Fruit fly (Drosophila melanogaster) whole organism, embryonic: Measurements from ENCODE around the gene dyw.

ENCODE experiments used
- Atf-2 ChIP-seq: fragments of 200-800 bp; sonication (Bioruptor generic); optimal IDR thresholded peaks from 2 replicates; lab custom pipeline; 2016; ENCODE audit warnings: missing biosample characterization, missing genetic modification characterization
- BEAF-32 ChIP-seq: fragments of 200-800 bp; sonication (Bioruptor generic); optimal IDR thresholded peaks from 3 replicates; lab custom pipeline; 2017; ENCODE audit warnings: missing biosample characterization, missing genetic modification characterization, mild to moderate bottlenecking, moderate library complexity, missing genetic modification reagents
- Bteb2 ChIP-seq: fragments of 200-800 bp; sonication (Bioruptor generic); optimal IDR thresholded peaks from 2 replicates; lab custom pipeline; 2016; ENCODE audit warnings: missing biosample characterization, missing genetic modification characterization
- CG12236 ChIP-seq: fragments of 200-800 bp; sonication (Bioruptor generic); optimal IDR thresholded peaks from 2 replicates; lab custom pipeline; 2016; ENCODE audit warnings: missing biosample characterization, missing genetic modification characterization
- CG12299 ChIP-seq: fragments of 200-800 bp; sonication (Bioruptor generic); optimal IDR thresholded peaks from 2 replicates; lab custom pipeline; 2018; ENCODE audit warnings: missing biosample characterization, mild to moderate bottlenecking, missing genetic modification characterization
- CG12769 ChIP-seq: fragments of 200-800 bp; sonication (Bioruptor generic); optimal IDR thresholded peaks from 2 replicates; lab custom pipeline; 2019; ENCODE audit warnings: missing biosample characterization, mild to moderate bottlenecking, missing genetic modification characterization, moderate library complexity
- CG14667 ChIP-seq: fragments of 200-800 bp; sonication (Bioruptor generic); IDR thresholded peaks from 2 replicates; pipeline ENCODE4 v1.3.6; 2022; ENCODE audit warnings: missing biosample characterization, missing genetic modification characterization
- CG14965 ChIP-seq: fragments of 200-800 bp; sonication (Bioruptor generic); optimal IDR thresholded peaks from 2 replicates; lab custom pipeline; 2016; ENCODE audit warnings: missing biosample characterization, missing genetic modification characterization, borderline replicate concordance
- CG15269 ChIP-seq: fragments of 200-800 bp; sonication (Bioruptor generic); optimal IDR thresholded peaks from 2 replicates; lab custom pipeline; 2018; ENCODE audit warnings: missing biosample characterization, mild to moderate bottlenecking, missing genetic modification characterization, moderate library complexity
- CG1529 ChIP-seq: fragments of 200-800 bp; sonication (Bioruptor generic); optimal IDR thresholded peaks from 3 replicates; lab custom pipeline; 2018; ENCODE audit warnings: missing biosample characterization, missing genetic modification characterization
- CG1832 ChIP-seq: fragments of 200-800 bp; sonication (Bioruptor generic); optimal IDR thresholded peaks from 2 replicates; lab custom pipeline; 2017; ENCODE audit warnings: missing biosample characterization, mild to moderate bottlenecking, missing genetic modification characterization, inconsistent platforms
- CG2129 ChIP-seq: fragments of 200-800 bp; sonication (Bioruptor generic); IDR thresholded peaks from 2 replicates; pipeline ENCODE4 v1.3.6; 2022; ENCODE audit warnings: missing biosample characterization, missing genetic modification characterization; ENCODE audit not compliant: partially characterized antibody
- CG2712 ChIP-seq: fragments of 200-800 bp; optimal IDR thresholded peaks from 3 replicates; lab custom pipeline; 2019; ENCODE audit warnings: missing biosample characterization, mild to moderate bottlenecking, missing genetic modification characterization, moderate library complexity
- CG31365 ChIP-seq: fragments of 200-800 bp; sonication (Bioruptor generic); optimal IDR thresholded peaks from 2 replicates; lab custom pipeline; 2018; ENCODE audit warnings: missing biosample characterization, mild to moderate bottlenecking, missing genetic modification characterization
- CG3726 ChIP-seq: fragments of 200-800 bp; sonication (Bioruptor generic); IDR thresholded peaks from 3 replicates; pipeline ENCODE4, ENCODE4 v1.3.6; 2022; ENCODE audit warnings: missing biosample characterization, missing genetic modification characterization
- CG4707 ChIP-seq: fragments of 200-800 bp; sonication (Bioruptor generic); optimal IDR thresholded peaks from 2 replicates; lab custom pipeline; 2018; ENCODE audit warnings: missing biosample characterization, mild to moderate bottlenecking, missing genetic modification characterization, moderate library complexity
- CG6175 ChIP-seq: fragments of 200-800 bp; sonication (Bioruptor generic); IDR thresholded peaks from 3 replicates; pipeline ENCODE4 v1.3.6; 2022; ENCODE audit warnings: missing biosample characterization, missing genetic modification characterization
- CG7786 ChIP-seq: fragments of 200-800 bp; sonication (Bioruptor generic); optimal IDR thresholded peaks from 2 replicates; lab custom pipeline; 2016; ENCODE audit warnings: missing biosample characterization, missing genetic modification characterization
- CG8478 ChIP-seq: fragments of >200 bp; optimal IDR thresholded peaks from 2 replicates; lab custom pipeline; 2018
- D19A ChIP-seq: fragments of 200-800 bp; optimal IDR thresholded peaks from 3 replicates; lab custom pipeline; 2019; ENCODE audit warnings: missing biosample characterization, mild to moderate bottlenecking, missing genetic modification characterization, moderate library complexity
- E2f1 ChIP-seq: fragments of 200-800 bp; sonication (Bioruptor generic); IDR thresholded peaks from 2 replicates; pipeline ENCODE4 v1.3.6; 2022; ENCODE audit warnings: missing biosample characterization, missing genetic modification characterization
- Elba2 ChIP-seq: fragments of 200-800 bp; sonication (Bioruptor generic); optimal IDR thresholded peaks from 3 replicates; lab custom pipeline; 2016; ENCODE audit warnings: missing biosample characterization, missing genetic modification characterization
- Ets65A ChIP-seq: fragments of 200-800 bp; sonication (Bioruptor generic); peaks from one replicate; lab custom pipeline; 2016; ENCODE audit warnings: missing biosample characterization, missing genetic modification characterization
- HmgZ ChIP-seq: fragments of 200-800 bp; sonication (Bioruptor generic); optimal IDR thresholded peaks from 2 replicates; lab custom pipeline; 2018; ENCODE audit warnings: missing biosample characterization, mild to moderate bottlenecking, missing genetic modification characterization
- Lhr ChIP-seq: fragments of 200-800 bp; sonication (Bioruptor generic); optimal IDR thresholded peaks from 3 replicates; lab custom pipeline; 2017; ENCODE audit warnings: mild to moderate bottlenecking, missing biosample characterization, missing genetic modification reagents, missing genetic modification characterization
- MBD-R2 ChIP-seq: fragments of 200-800 bp; sonication (Bioruptor generic); IDR thresholded peaks from 2 replicates; pipeline ENCODE4 v1.3.6; 2022; ENCODE audit warnings: missing biosample characterization, missing genetic modification characterization
- Med ChIP-seq: fragments of 200-800 bp; sonication (Bioruptor generic); peaks from one replicate; lab custom pipeline; 2016; ENCODE audit warnings: missing biosample characterization, missing genetic modification characterization, mild to moderate bottlenecking, inconsistent platforms, moderate library complexity
- Mrtf ChIP-seq: fragments of 200-800 bp; sonication (Bioruptor generic); IDR thresholded peaks from 3 replicates; pipeline ENCODE4 v1.3.6; 2022; ENCODE audit warnings: missing biosample characterization, missing genetic modification characterization
- Side ChIP-seq: fragments of 200-800 bp; sonication (Bioruptor generic); optimal IDR thresholded peaks from 2 replicates; lab custom pipeline; 2016; ENCODE audit warnings: missing biosample characterization, missing genetic modification characterization
- YL-1 ChIP-seq: fragments of 200-800 bp; sonication (Bioruptor generic); optimal IDR thresholded peaks from 3 replicates; lab custom pipeline; 2017; ENCODE audit warnings: missing biosample characterization, mild to moderate bottlenecking, missing genetic modification characterization
- ac ChIP-seq: fragments of 200-800 bp; sonication (Bioruptor generic); optimal IDR thresholded peaks from 3 replicates; lab custom pipeline; 2017; ENCODE audit warnings: missing biosample characterization, mild to moderate bottlenecking, missing genetic modification characterization
- ase ChIP-seq: fragments of 200-800 bp; sonication (Bioruptor generic); IDR thresholded peaks from 3 replicates; pipeline ENCODE4 v1.3.6; 2022; ENCODE audit warnings: missing biosample characterization, missing genetic modification characterization
- chn ChIP-seq: fragments of 200-800 bp; sonication (Bioruptor generic); optimal IDR thresholded peaks from 2 replicates; lab custom pipeline; 2016; ENCODE audit warnings: missing biosample characterization, missing genetic modification characterization
- dm ChIP-seq: fragments of 200-800 bp; sonication (Bioruptor generic); optimal IDR thresholded peaks from 3 replicates; lab custom pipeline; 2016; ENCODE audit warnings: missing biosample characterization, missing genetic modification characterization
- en ChIP-seq: fragments of 200-800 bp; sonication (Bioruptor generic); optimal IDR thresholded peaks from 2 replicates; lab custom pipeline; 2016; ENCODE audit warnings: missing biosample characterization, missing genetic modification characterization
- ewg ChIP-seq: fragments of 200-800 bp; sonication (Bioruptor generic); optimal IDR thresholded peaks from 3 replicates; lab custom pipeline; 2017; ENCODE audit warnings: mild to moderate bottlenecking, missing biosample characterization, missing genetic modification reagents, missing genetic modification characterization
- gce ChIP-seq: fragments of 200-800 bp; sonication (Bioruptor generic); IDR thresholded peaks from 3 replicates; pipeline ENCODE4 v1.3.6; 2022; ENCODE audit warnings: missing biosample characterization, missing genetic modification characterization
- ken ChIP-seq: fragments of 200-800 bp; sonication (Bioruptor generic); IDR thresholded peaks from 3 replicates; pipeline ENCODE4 v1.3.6; 2022; ENCODE audit warnings: missing biosample characterization, missing genetic modification characterization
- klu ChIP-seq: fragments of 200-800 bp; sonication (Bioruptor generic); IDR thresholded peaks from 2 replicates; pipeline ENCODE4 v1.3.6; 2022; ENCODE audit warnings: missing biosample characterization, missing genetic modification characterization
- lov ChIP-seq, 2 experiments: fragments of 200-800 bp in 1 of 2; fragments of >200 bp in 1 of 2; sonication (Bioruptor generic) in 1 of 2; IDR thresholded peaks in 1 of 2; optimal IDR thresholded peaks in 1 of 2; 2 replicates in 1 of 2; 3 replicates in 1 of 2; pipeline versions ENCODE4 v1.3.6 to Lab custom; 2017 to 2022; ENCODE audit warnings: missing biosample characterization in 1 of 2, missing genetic modification characterization in 1 of 2
- nau ChIP-seq: fragments of 200-800 bp; sonication (Bioruptor generic); optimal IDR thresholded peaks from 3 replicates; lab custom pipeline; 2017; ENCODE audit warnings: missing biosample characterization, mild to moderate bottlenecking, missing genetic modification characterization, missing genetic modification reagents
- pb ChIP-seq: fragments of 200-800 bp; sonication (Bioruptor generic); optimal IDR thresholded peaks from 3 replicates; lab custom pipeline; 2016; ENCODE audit warnings: missing biosample characterization, missing genetic modification characterization
- pfk ChIP-seq: fragments of 200-800 bp; sonication (Bioruptor generic); optimal IDR thresholded peaks from 2 replicates; lab custom pipeline; 2018; ENCODE audit warnings: missing biosample characterization, mild to moderate bottlenecking, missing genetic modification characterization, moderate library complexity
- pho ChIP-seq: fragments of 200-800 bp; sonication (Bioruptor generic); optimal IDR thresholded peaks from 2 replicates; lab custom pipeline; 2016; ENCODE audit warnings: missing biosample characterization, missing genetic modification characterization
- pnt ChIP-seq: fragments of 200-800 bp; sonication (Bioruptor generic); optimal IDR thresholded peaks from 3 replicates; lab custom pipeline; 2016; ENCODE audit warnings: missing biosample characterization, missing genetic modification characterization
- sc ChIP-seq, 3 experiments: fragments of >200 bp in 2 of 3; fragments of 200-800 bp in 1 of 3; sonication (Bioruptor generic) in 1 of 3; optimal IDR thresholded peaks; 2 replicates in 2 of 3; 3 replicates in 1 of 3; lab custom pipeline; 2017; ENCODE audit warnings: mild to moderate bottlenecking in 1 of 3, missing biosample characterization in 1 of 3, missing genetic modification characterization in 1 of 3, missing genetic modification reagents in 1 of 3
- sens ChIP-seq: fragments of 200-800 bp; sonication (Bioruptor generic); peaks from one replicate; lab custom pipeline; 2016; ENCODE audit warnings: missing biosample characterization, missing genetic modification characterization
- slp2 ChIP-seq: fragments of 200-800 bp; sonication (Bioruptor generic); optimal IDR thresholded peaks from 2 replicates; lab custom pipeline; 2016; ENCODE audit warnings: missing biosample characterization, missing genetic modification characterization
- so ChIP-seq: fragments of 200-800 bp; sonication (Bioruptor generic); IDR thresholded peaks from 3 replicates; pipeline ENCODE4 v1.3.6; 2022; ENCODE audit warnings: missing biosample characterization, missing genetic modification characterization
- tgo ChIP-seq: fragments of 200-800 bp; sonication (Bioruptor generic); IDR thresholded peaks from 3 replicates; pipeline ENCODE4 v1.3.6; 2022; ENCODE audit warnings: missing biosample characterization, missing genetic modification characterization
- tup ChIP-seq: fragments of 200-800 bp; sonication (Bioruptor generic); optimal IDR thresholded peaks from 2 replicates; lab custom pipeline; 2016; ENCODE audit warnings: missing biosample characterization, mild to moderate bottlenecking, missing genetic modification characterization, moderate library complexity
- vnd ChIP-seq: fragments of 200-800 bp; sonication (Bioruptor generic); IDR thresholded peaks from 3 replicates; pipeline ENCODE4 v1.3.6; 2022; ENCODE audit warnings: missing biosample characterization, missing genetic modification characterization; ENCODE audit not compliant: partially characterized antibody

The dyw gene

dm6 chrX:2720122-2720521 is 26.4 kb upstream of the dyw start, which contains the start of gene CG2701 (continued):
- TF ChIP-seq HmgZ (tag; lab: Kevin White, UChicago) (peak; percentile 70), ewg (peak; percentile 67), CG4707 (GFP tag; lab: Kevin White, UChicago) (no peak), YL-1 (GFP tag; lab: Kevin White, UChicago) (peak; percentile 57), Side (no peak), CG12769 (tag; lab: Kevin White, UChicago) (no peak), CG15269 (tag; lab: Kevin White, UChicago) (no peak), Elba2 (GFP tag; lab: Kevin White, UChicago) (peak; percentile 12), CG2129 (GFP tag; lab: Robert Waterston, UW) (no peak), E2f1 (GFP tag; lab: Robert Waterston, UW) (no peak), lov (optimal IDR thresholded peaks at IDR 0.05; lab: Kevin White, UChicago) (no peak), lov (GFP tag; IDR thresholded peaks at IDR 0.05; lab: Robert Waterston, UW) (no peak), chn (no peak), CG8478 (lab: Kevin White, UChicago) (no peak), pfk (GFP tag; lab: Kevin White, UChicago) (no peak), CG2712 (tag; lab: Kevin White, UChicago) (no peak), tgo (GFP tag; lab: Robert Waterston, UW) (no peak), ken (GFP tag; lab: Robert Waterston, UW) (no peak), pho (GFP tag; lab: Kevin White, UChicago) (peak; percentile 4), CG14965 (GFP tag; lab: Kevin White, UChicago) (no peak), pb (GFP tag; lab: Kevin White, UChicago) (no peak), CG1529 (GFP tag; lab: Kevin White, UChicago) (no peak), CG31365 (tag; lab: Kevin White, UChicago) (no peak), Atf-2 (GFP tag; lab: Kevin White, UChicago) (no peak), D19A (tag; lab: Kevin White, UChicago) (no peak), nau (GFP tag; lab: Kevin White, UChicago) (no peak), CG14667 (GFP tag; lab: Robert Waterston, UW) (no peak), en (GFP tag; lab: Kevin White, UChicago) (no peak), Ets65A (GFP tag; lab: Kevin White, UChicago) (peak; percentile 88), ac (GFP tag; lab: Kevin White, UChicago) (no peak), sc (optimal IDR thresholded peaks at IDR 0.05; lab: Kevin White, UChicago) (no peak), sc (GFP tag; optimal IDR thresholded peaks at IDR 0.05; lab: Kevin White, UChicago) (no peak), tup (GFP tag; lab: Kevin White, UChicago) (no peak), gce (no peak), Med (GFP tag; lab: Kevin White, UChicago) (peak; percentile 88), ase (GFP tag; lab: Robert Waterston, UW) (no peak), klu (no peak), CG1832 (GFP tag; lab: Kevin White, UChicago) (no peak), sens (GFP tag; lab: Kevin White, UChicago) (no peak), CG12299 (tag; lab: Kevin White, UChicago) (no peak), vnd (peak; percentile 54; the same call in 2 of the 3 replicates), Lhr (GFP tag; lab: Kevin White, UChicago) (no peak), CG12236 (GFP tag; lab: Kevin White, UChicago) (no peak), CG7786 (no peak), CG3726 (GFP tag; lab: Robert Waterston, UW) (no peak), slp2 (GFP tag; lab: Kevin White, UChicago) (no peak), so (GFP tag; lab: Robert Waterston, UW) (no peak), pnt (no peak), Bteb2 (GFP tag; lab: Kevin White, UChicago) (no peak), CG6175 (no peak), dm (GFP tag; lab: Kevin White, UChicago) (peak; percentile 44), BEAF-32 (GFP tag; lab: Kevin White, UChicago) (peak; percentile 74), Mrtf (GFP tag; lab: Robert Waterston, UW) (no peak), MBD-R2 (GFP tag; lab: Robert Waterston, UW) (peak; percentile 95)
